Worm (Caenorhabditis elegans): ENCODE measurements around the gene F27E5.7.

The F27E5.7 gene

ce11 chrII:10174338-10174737, 51.8 kb downstream of the F27E5.7 start, which contains the start of gene F33H1.4 (continued):
- TF ChIP-seq snpc-4 (GFP tag; optimal IDR thresholded peaks at IDR 0.05) (no peak), snpc-4 (tag; optimal IDR thresholded peaks at IDR 0.05) (peak in 1 of 4 experiments; percentile 6)

Measured in whole organism, young adult.